Worm (Caenorhabditis elegans) whole organism, late embryonic: ENCODE data around the gene F58A3.3.

Experiments
- C38D4.7 ChIP-seq: fragments of 200-800 bp; sonication (Bioruptor generic); optimal IDR thresholded peaks from 2 replicates; lab custom pipeline; 2018; ENCODE audit warnings: mild to moderate bottlenecking, missing genetic modification characterization, moderate library complexity, missing compliant biosample characterization
- F13H6.1 ChIP-seq: sonication (generic microtip); optimal IDR thresholded peaks from 2 replicates; lab custom pipeline; 2016; ENCODE audit warnings: missing genetic modification characterization, missing compliant biosample characterization
- K09A11.1 ChIP-seq: sonication (generic microtip); optimal IDR thresholded peaks from 2 replicates; lab custom pipeline; 2017; ENCODE audit warnings: antibody characterized with exemption, mild to moderate bottlenecking, missing genetic modification characterization, missing compliant biosample characterization; ENCODE audit not compliant: insufficient read depth
- T23F11.4 ChIP-seq: fragments of 200-800 bp; sonication (Bioruptor generic); optimal IDR thresholded peaks from 2 replicates; lab custom pipeline; 2018; ENCODE audit warnings: mild to moderate bottlenecking, missing genetic modification characterization, missing compliant biosample characterization
- Y22D7AL.16 ChIP-seq: sonication (generic microtip); optimal IDR thresholded peaks from 2 replicates; lab custom pipeline; 2016; ENCODE audit warnings: missing genetic modification characterization, missing compliant biosample characterization
- ama-1 ChIP-seq: fragments of 150-350 bp; optimal IDR thresholded peaks from 2 replicates; lab custom pipeline; 2014
- ceh-18 ChIP-seq: sonication (generic microtip); optimal IDR thresholded peaks from 2 replicates; lab custom pipeline; 2016; ENCODE audit warnings: missing genetic modification characterization, missing compliant biosample characterization
- ceh-19 ChIP-seq: fragments of 200-800 bp; sonication (Bioruptor generic); optimal IDR thresholded peaks from 2 replicates; lab custom pipeline; 2018; ENCODE audit warnings: mild to moderate bottlenecking, missing genetic modification characterization, missing compliant biosample characterization
- ceh-2 ChIP-seq: sonication (generic microtip); optimal IDR thresholded peaks from 2 replicates; lab custom pipeline; 2016; ENCODE audit warnings: missing genotype, missing genetic modification characterization, missing compliant biosample characterization
- ceh-24 ChIP-seq: sonication (generic microtip); optimal IDR thresholded peaks from 2 replicates; lab custom pipeline; 2016; ENCODE audit warnings: mild to moderate bottlenecking, missing genetic modification characterization, missing compliant biosample characterization
- ceh-30 ChIP-seq: fragments of 150-350 bp; optimal IDR thresholded peaks from 2 replicates; lab custom pipeline; 2014; ENCODE audit warnings: missing biosample characterization, missing genetic modification characterization
- ceh-31 ChIP-seq: sonication (generic microtip); optimal IDR thresholded peaks from 2 replicates; lab custom pipeline; 2016; ENCODE audit warnings: missing genetic modification characterization, missing compliant biosample characterization
- ceh-45 ChIP-seq: fragments of 200-800 bp; sonication (Bioruptor generic); IDR thresholded peaks from 2 replicates; pipeline ENCODE4 v1.3.6; 2022; ENCODE audit warnings: missing genetic modification reagents, missing genetic modification characterization, missing compliant biosample characterization
- ceh-48 ChIP-seq: sonication (generic microtip); optimal IDR thresholded peaks from 2 replicates; lab custom pipeline; 2016; ENCODE audit warnings: missing genetic modification characterization, inconsistent platforms, missing compliant biosample characterization
- ceh-9 ChIP-seq: sonication (generic microtip); optimal IDR thresholded peaks from 2 replicates; lab custom pipeline; 2016; ENCODE audit warnings: mild to moderate bottlenecking, missing genetic modification characterization, inconsistent platforms, missing compliant biosample characterization
- che-1 ChIP-seq: sonication (generic microtip); optimal IDR thresholded peaks from 2 replicates; lab custom pipeline; 2016; ENCODE audit warnings: mild to moderate bottlenecking, missing genetic modification characterization, missing compliant biosample characterization
- dmd-4 ChIP-seq: sonication (generic microtip); optimal IDR thresholded peaks from 2 replicates; lab custom pipeline; 2016; ENCODE audit warnings: borderline replicate concordance, missing genetic modification characterization, missing compliant biosample characterization
- dve-1 ChIP-seq: sonication (generic microtip); optimal IDR thresholded peaks from 2 replicates; lab custom pipeline; 2017; ENCODE audit warnings: antibody characterized with exemption, mild to moderate bottlenecking, missing genetic modification characterization, missing compliant biosample characterization
- ets-4 ChIP-seq: sonication (generic microtip); optimal IDR thresholded peaks from 2 replicates; lab custom pipeline; 2016; ENCODE audit warnings: missing genetic modification characterization, missing compliant biosample characterization
- eyg-1 ChIP-seq: sonication (generic microtip); optimal IDR thresholded peaks from 2 replicates; lab custom pipeline; 2016; ENCODE audit warnings: missing genotype, missing genetic modification characterization, missing compliant biosample characterization
- fax-1 ChIP-seq: sonication (generic microtip); optimal IDR thresholded peaks from 2 replicates; lab custom pipeline; 2016; ENCODE audit warnings: missing genotype, missing genetic modification characterization, missing compliant biosample characterization
- fkh-10 ChIP-seq: fragments of 150-350 bp; optimal IDR thresholded peaks from 2 replicates; lab custom pipeline; 2014; ENCODE audit warnings: missing biosample characterization, missing genetic modification reagents, missing genetic modification characterization
- gmeb-2 ChIP-seq: sonication (generic microtip); optimal IDR thresholded peaks from 2 replicates; lab custom pipeline; 2016; ENCODE audit warnings: missing genetic modification characterization, inconsistent platforms, missing compliant biosample characterization
- hlh-13 ChIP-seq: fragments of 200-800 bp; sonication (Bioruptor generic); optimal IDR thresholded peaks from 2 replicates; lab custom pipeline; 2018; ENCODE audit warnings: mild to moderate bottlenecking, missing genetic modification characterization, missing compliant biosample characterization
- hlh-15 ChIP-seq: sonication (generic microtip); optimal IDR thresholded peaks from 2 replicates; lab custom pipeline; 2016; ENCODE audit warnings: missing genetic modification characterization, missing compliant biosample characterization
- hlh-30 ChIP-seq: sonication (generic microtip); optimal IDR thresholded peaks from 2 replicates; lab custom pipeline; 2017; ENCODE audit warnings: antibody characterized with exemption, missing genetic modification characterization, missing compliant biosample characterization; ENCODE audit not compliant: insufficient read depth
- hlh-6 ChIP-seq: sonication (generic microtip); optimal IDR thresholded peaks from 2 replicates; lab custom pipeline; 2016; ENCODE audit warnings: missing genotype, missing genetic modification characterization, missing compliant biosample characterization
- hlh-8 ChIP-seq: sonication (generic microtip); optimal IDR thresholded peaks from 2 replicates; lab custom pipeline; 2016; ENCODE audit warnings: missing genotype, missing genetic modification characterization, missing compliant biosample characterization
- lim-6 ChIP-seq: sonication (generic microtip); optimal IDR thresholded peaks from 2 replicates; lab custom pipeline; 2016; ENCODE audit warnings: missing genetic modification characterization, missing compliant biosample characterization
- mec-3 ChIP-seq: sonication (generic microtip); optimal IDR thresholded peaks from 2 replicates; lab custom pipeline; 2016; ENCODE audit warnings: borderline replicate concordance, missing genetic modification characterization, missing compliant biosample characterization
- nfya-1 ChIP-seq: sonication (generic microtip); optimal IDR thresholded peaks from 2 replicates; lab custom pipeline; 2017; ENCODE audit warnings: missing genetic modification characterization, mild to moderate bottlenecking, missing compliant biosample characterization, antibody characterized with exemption, moderate library complexity
- nhr-232 ChIP-seq: sonication (generic microtip); optimal IDR thresholded peaks from 2 replicates; lab custom pipeline; 2016; ENCODE audit warnings: missing genetic modification characterization, missing compliant biosample characterization
- npax-4 ChIP-seq: sonication (generic microtip); optimal IDR thresholded peaks from 2 replicates; lab custom pipeline; 2016; ENCODE audit warnings: missing genetic modification characterization, missing compliant biosample characterization
- odd-2 ChIP-seq: sonication (generic microtip); optimal IDR thresholded peaks from 2 replicates; lab custom pipeline; 2017; ENCODE audit warnings: antibody characterized with exemption, mild to moderate bottlenecking, missing genetic modification characterization, missing compliant biosample characterization
- pag-3 ChIP-seq: sonication (generic microtip); optimal IDR thresholded peaks from 2 replicates; lab custom pipeline; 2016; ENCODE audit warnings: missing compliant biosample characterization, missing genetic modification characterization, borderline replicate concordance
- pat-9 ChIP-seq: fragments of 200-800 bp; sonication (Bioruptor generic); optimal IDR thresholded peaks from 2 replicates; lab custom pipeline; 2018; ENCODE audit warnings: mild to moderate bottlenecking, missing genetic modification characterization, moderate library complexity, missing compliant biosample characterization
- pax-1 ChIP-seq: fragments of 150-350 bp; optimal IDR thresholded peaks from 2 replicates; lab custom pipeline; 2014; ENCODE audit warnings: missing biosample characterization, missing genetic modification characterization
- pha-4 ChIP-seq: fragments of 150-350 bp; optimal IDR thresholded peaks from 2 replicates; lab custom pipeline; 2018; ENCODE audit warnings: missing biosample characterization, missing genetic modification reagents, missing genetic modification characterization
- pqm-1 ChIP-seq: sonication (generic microtip); optimal IDR thresholded peaks from 2 replicates; lab custom pipeline; 2016; ENCODE audit warnings: missing genetic modification characterization, missing compliant biosample characterization
- pros-1 ChIP-seq: fragments of 150-350 bp; optimal IDR thresholded peaks from 2 replicates; lab custom pipeline; 2014; ENCODE audit warnings: missing biosample characterization, missing genetic modification reagents, missing genetic modification characterization
- ref-2 ChIP-seq: sonication (generic microtip); optimal IDR thresholded peaks from 2 replicates; lab custom pipeline; 2016; ENCODE audit warnings: missing genetic modification characterization, missing compliant biosample characterization
- sox-4 ChIP-seq: sonication (generic microtip); optimal IDR thresholded peaks from 2 replicates; lab custom pipeline; 2017; ENCODE audit warnings: mild to moderate bottlenecking, missing genetic modification characterization, inconsistent platforms, missing compliant biosample characterization
- syd-9 ChIP-seq: sonication (generic microtip); optimal IDR thresholded peaks from 2 replicates; lab custom pipeline; 2016; ENCODE audit warnings: mild to moderate bottlenecking, missing genetic modification characterization, moderate library complexity, missing compliant biosample characterization
- tbx-7 ChIP-seq: sonication (generic microtip); optimal IDR thresholded peaks from 2 replicates; lab custom pipeline; 2016; ENCODE audit warnings: missing genotype, missing genetic modification characterization, missing compliant biosample characterization
- unc-42 ChIP-seq: sonication (generic microtip); optimal IDR thresholded peaks from 2 replicates; lab custom pipeline; 2016; ENCODE audit warnings: missing genotype, missing genetic modification characterization, missing compliant biosample characterization
- unc-55 ChIP-seq: sonication (generic microtip); optimal IDR thresholded peaks from 2 replicates; lab custom pipeline; 2017; ENCODE audit warnings: missing biosample characterization, missing genetic modification reagents, missing genetic modification characterization
- zip-5 ChIP-seq: sonication (generic microtip); optimal IDR thresholded peaks from 2 replicates; lab custom pipeline; 2016; ENCODE audit warnings: missing genetic modification characterization, missing compliant biosample characterization
- ztf-16 ChIP-seq: sonication (generic microtip); optimal IDR thresholded peaks from 2 replicates; lab custom pipeline; 2017; ENCODE audit warnings: missing genetic modification characterization, missing compliant biosample characterization

The F58A3.3 gene

DNA sequence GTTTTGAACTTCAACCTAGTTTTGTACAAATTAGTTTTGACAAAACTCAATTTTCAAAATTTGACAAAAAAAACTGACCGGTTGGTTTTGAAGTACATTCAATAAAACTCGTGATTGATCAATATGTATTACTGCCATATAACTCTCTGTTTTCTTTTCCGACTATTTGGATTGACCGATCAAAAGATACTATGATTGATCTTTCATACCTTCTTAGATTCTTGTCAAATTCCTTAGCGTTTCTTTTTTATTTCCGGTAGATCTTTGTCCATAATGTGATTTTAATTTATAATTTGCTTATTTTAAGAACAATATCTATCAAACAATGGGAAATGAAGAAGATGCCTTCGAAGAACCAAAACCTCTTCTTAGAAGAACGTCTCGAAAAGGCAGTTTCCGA, at the start of gene F58A3.3:
F58A3.3 (plus strand) TSS at position 301 of the 400 bp plus-strand sequence.
- no peak for TF ChIP-seq zip-5 (tag; lab: Kevin White, UChicago)
- TF ChIP-seq tbx-7 (tag; lab: Kevin White, UChicago), result no peak
- no peak for TF ChIP-seq pat-9
- TF ChIP-seq ceh-30 (tag; lab: Kevin White, UChicago), result no peak
- no peak for TF ChIP-seq dmd-4 (tag; lab: Kevin White, UChicago)
- TF ChIP-seq eyg-1 (tag; lab: Kevin White, UChicago), result no peak
- TF ChIP-seq ceh-31 (tag; lab: Kevin White, UChicago), result no peak
- no peak for TF ChIP-seq pag-3 (tag; lab: Kevin White, UChicago)
- no peak for TF ChIP-seq ceh-2 (tag; lab: Kevin White, UChicago)
- TF ChIP-seq hlh-30, result no peak
- TF ChIP-seq pqm-1 (tag; lab: Kevin White, UChicago), result no peak
- TF ChIP-seq hlh-15, result no peak
- no peak for TF ChIP-seq nfya-1 (tag; lab: Kevin White, UChicago)
- no peak for TF ChIP-seq K09A11.1

DNA sequence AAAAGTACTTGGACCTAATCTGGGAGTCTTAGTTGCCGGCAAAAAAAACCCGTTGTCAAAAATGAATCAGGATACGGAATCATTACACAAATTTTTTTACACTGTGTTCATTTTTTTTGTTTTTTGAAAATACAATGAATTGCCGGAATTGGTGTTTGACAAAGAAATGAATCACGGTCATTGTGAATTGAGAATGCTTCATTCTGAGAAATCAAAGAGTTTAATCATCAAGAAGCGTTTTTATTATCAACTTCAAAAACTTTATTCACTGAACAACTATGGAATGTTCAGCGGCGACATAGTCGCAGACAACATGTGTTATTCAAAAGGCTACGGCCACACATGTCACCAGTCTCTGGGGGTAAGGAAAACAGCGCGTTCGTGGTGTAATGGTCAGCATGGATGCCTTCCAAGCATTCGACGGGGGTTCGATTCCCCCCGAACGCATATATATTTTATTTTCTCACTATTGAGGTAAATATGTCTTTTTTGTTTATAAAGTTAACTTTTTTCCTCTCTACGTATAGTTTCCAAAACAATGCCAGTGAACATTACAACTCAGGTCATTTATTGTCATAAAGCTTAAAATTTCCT, 48.9 kb upstream of the F58A3.3 start, which contains the start of gene nas-10:
nas-10 (minus strand) TSS at position 51 of the 594 bp plus-strand sequence.
- peak; percentile 46 for TF ChIP-seq lim-6 (tag; lab: Kevin White, UChicago)
- peak; percentile 55 for TF ChIP-seq F13H6.1
- TF ChIP-seq ceh-18 (tag; lab: Kevin White, UChicago), result peak; percentile 47
- peak; percentile 68 for TF ChIP-seq npax-4 (tag; lab: Kevin White, UChicago)
- TF ChIP-seq ceh-45 (GFP tag; lab: Robert Waterston, UW), result peak; percentile 82
- TF ChIP-seq ref-2 (tag; lab: Kevin White, UChicago), result peak; percentile 58
- peak; percentile 83 for TF ChIP-seq ceh-19 (GFP tag; lab: Kevin White, UChicago)
- TF ChIP-seq hlh-30, result peak; percentile 43
- TF ChIP-seq ceh-24 (tag; lab: Kevin White, UChicago), result peak; percentile 44
- TF ChIP-seq hlh-15, result peak; percentile 58
- TF ChIP-seq hlh-13, result peak; percentile 64
- peak; percentile 38 for TF ChIP-seq odd-2 (tag; lab: Kevin White, UChicago)
- TF ChIP-seq eyg-1 (tag; lab: Kevin White, UChicago), result peak; percentile 73
- peak; percentile 14 for TF ChIP-seq pag-3 (tag; lab: Kevin White, UChicago)
- peak; percentile 34 for TF ChIP-seq ets-4 (tag; lab: Kevin White, UChicago)
- peak; percentile 71 for TF ChIP-seq ceh-48 (tag; lab: Kevin White, UChicago)
- TF ChIP-seq dmd-4 (tag; lab: Kevin White, UChicago), result peak; percentile 60
- TF ChIP-seq hlh-8 (tag; lab: Kevin White, UChicago), result peak; percentile 82
- no peak for TF ChIP-seq fkh-10 (GFP tag; lab: Kevin White, UChicago)
- peak; percentile 73 for TF ChIP-seq C38D4.7 (GFP tag; lab: Kevin White, UChicago)
- TF ChIP-seq tbx-7 (tag; lab: Kevin White, UChicago), result peak; percentile 21
- TF ChIP-seq mec-3 (tag; lab: Kevin White, UChicago), result no peak
- peak; percentile 86 for TF ChIP-seq pat-9
- TF ChIP-seq pqm-1 (tag; lab: Kevin White, UChicago), result peak; percentile 49
- TF ChIP-seq ztf-16 (tag; lab: Kevin White, UChicago), result peak; percentile 85
- TF ChIP-seq che-1 (tag; lab: Kevin White, UChicago), result peak; percentile 84
- TF ChIP-seq pros-1 (tag; lab: Kevin White, UChicago), result no peak
- TF ChIP-seq unc-42 (tag; lab: Kevin White, UChicago), result peak; percentile 37
- TF ChIP-seq pax-1, result no peak
- peak; percentile 72 for TF ChIP-seq Y22D7AL.16 (tag; lab: Kevin White, UChicago)
- TF ChIP-seq syd-9, result peak; percentile 82
- peak; percentile 75 for TF ChIP-seq ceh-9 (tag; lab: Kevin White, UChicago)
- peak; percentile 40 for TF ChIP-seq dve-1
- peak; percentile 77 for TF ChIP-seq fax-1 (tag; lab: Kevin White, UChicago)
- TF ChIP-seq pha-4, result no peak
- peak; percentile 31 for TF ChIP-seq ceh-31 (tag; lab: Kevin White, UChicago)
- peak; percentile 83 for TF ChIP-seq gmeb-2 (tag; lab: Kevin White, UChicago)
- TF ChIP-seq hlh-6 (tag; lab: Kevin White, UChicago), result peak; percentile 70
- TF ChIP-seq nhr-232, result peak; percentile 70
- TF ChIP-seq ama-1 (lab: Kevin White, UChicago), result no peak
- peak; percentile 67 for TF ChIP-seq T23F11.4 (GFP tag; lab: Kevin White, UChicago)
- peak; percentile 75 for TF ChIP-seq ceh-2 (tag; lab: Kevin White, UChicago)
- no peak for TF ChIP-seq unc-55 (GFP tag; lab: Kevin White, UChicago)
- peak; percentile 83 for TF ChIP-seq sox-4 (tag; lab: Kevin White, UChicago)
